Fruit fly (Drosophila melanogaster) whole organism, embryonic: ENCODE measurements around the gene Arp2.
A peak's percentile ranks its signal among the peaks of the same experiment; 100 is the strongest.

Experiments used
- Bgb ChIP-seq: fragments of 200-800 bp; sonication (Bioruptor generic); IDR thresholded peaks from 2 replicates; pipeline ENCODE4 v1.3.6; 2022; ENCODE audit warnings: missing biosample characterization, missing genetic modification characterization; ENCODE audit not compliant: partially characterized antibody
- CG10147 ChIP-seq: fragments of 200-800 bp; sonication (Bioruptor generic); optimal IDR thresholded peaks from 2 replicates; lab custom pipeline; 2019; ENCODE audit warnings: missing biosample characterization, mild to moderate bottlenecking, missing genetic modification characterization, moderate library complexity
- CG11085 ChIP-seq: fragments of 200-800 bp; sonication (Bioruptor generic); IDR thresholded peaks from 2 replicates; pipeline ENCODE4 v1.3.6; 2022; ENCODE audit warnings: missing biosample characterization, missing genetic modification characterization
- CG11723 ChIP-seq: fragments of 200-800 bp; sonication (Bioruptor generic); optimal IDR thresholded peaks from 2 replicates; lab custom pipeline; 2017; ENCODE audit warnings: missing biosample characterization, mild to moderate bottlenecking, missing genetic modification characterization
- CG1602 ChIP-seq: fragments of 200-800 bp; sonication (Bioruptor generic); optimal IDR thresholded peaks from 3 replicates; lab custom pipeline; 2016; ENCODE audit warnings: missing biosample characterization, missing genetic modification characterization
- CG1603 ChIP-seq: fragments of 200-800 bp; sonication (Bioruptor generic); optimal IDR thresholded peaks from 2 replicates; lab custom pipeline; 2019; ENCODE audit warnings: missing biosample characterization, mild to moderate bottlenecking, missing genetic modification characterization, moderate library complexity
- CG17385 ChIP-seq: fragments of 200-800 bp; sonication (Bioruptor generic); optimal IDR thresholded peaks from 3 replicates; lab custom pipeline; 2018; ENCODE audit warnings: missing biosample characterization, mild to moderate bottlenecking, missing genetic modification characterization
- CG30403 ChIP-seq: fragments of 200-800 bp; sonication (Bioruptor generic); optimal IDR thresholded peaks from 3 replicates; lab custom pipeline; 2016; ENCODE audit warnings: missing biosample characterization, missing genetic modification characterization
- CG3163 ChIP-seq: fragments of 200-800 bp; sonication (Bioruptor generic); optimal IDR thresholded peaks from 3 replicates; lab custom pipeline; 2016; ENCODE audit warnings: missing biosample characterization, missing genetic modification characterization
- CG3281 ChIP-seq: fragments of 200-800 bp; sonication (Bioruptor generic); optimal IDR thresholded peaks from 3 replicates; lab custom pipeline; 2017; ENCODE audit warnings: missing biosample characterization, mild to moderate bottlenecking, missing genetic modification characterization
- CG34376 ChIP-seq: fragments of 200-800 bp; sonication (Bioruptor generic); optimal IDR thresholded peaks from 2 replicates; lab custom pipeline; 2018; ENCODE audit warnings: missing biosample characterization, mild to moderate bottlenecking, missing genetic modification characterization
- CG6765 ChIP-seq: fragments of 200-800 bp; sonication (Bioruptor generic); optimal IDR thresholded peaks from 3 replicates; lab custom pipeline; 2017; ENCODE audit warnings: missing biosample characterization, mild to moderate bottlenecking, missing genetic modification characterization
- CG6791 ChIP-seq: fragments of 200-800 bp; sonication (Bioruptor generic); IDR thresholded peaks from 3 replicates; pipeline ENCODE4 v1.3.6; 2022; ENCODE audit warnings: missing biosample characterization, missing genetic modification characterization; ENCODE audit not compliant: partially characterized antibody
- CG7556 ChIP-seq: fragments of 200-800 bp; sonication (Bioruptor generic); optimal IDR thresholded peaks from 2 replicates; lab custom pipeline; 2017; ENCODE audit warnings: missing biosample characterization, mild to moderate bottlenecking, missing genetic modification characterization
- CG7928 ChIP-seq: fragments of 200-800 bp; sonication (Bioruptor generic); optimal IDR thresholded peaks from 2 replicates; lab custom pipeline; 2017; ENCODE audit warnings: missing biosample characterization, mild to moderate bottlenecking, missing genetic modification characterization
- CG8944 ChIP-seq: fragments of 200-800 bp; sonication (Bioruptor generic); optimal IDR thresholded peaks from 3 replicates; lab custom pipeline; 2016; ENCODE audit warnings: missing biosample characterization, missing genetic modification characterization
- CG9215 ChIP-seq: fragments of 200-800 bp; sonication (Bioruptor generic); IDR thresholded peaks from 2 replicates; pipeline ENCODE4 v1.3.6; 2022; ENCODE audit warnings: missing biosample characterization, missing genetic modification characterization
- CG9609 ChIP-seq: fragments of 200-800 bp; sonication (Bioruptor generic); optimal IDR thresholded peaks from 3 replicates; lab custom pipeline; 2016; ENCODE audit warnings: missing biosample characterization, missing genetic modification characterization
- CkIIα-i1 ChIP-seq: fragments of 200-800 bp; sonication (Bioruptor generic); IDR thresholded peaks from 2 replicates; pipeline ENCODE4 v1.3.6; 2022; ENCODE audit warnings: missing biosample characterization, missing genetic modification characterization
- CoRest ChIP-seq: fragments of 200-800 bp; sonication (Bioruptor generic); optimal IDR thresholded peaks from 3 replicates; lab custom pipeline; 2018; ENCODE audit warnings: missing biosample characterization, mild to moderate bottlenecking, missing genetic modification characterization, moderate library complexity
- Dek ChIP-seq: fragments of 200-800 bp; sonication (Bioruptor generic); optimal IDR thresholded peaks from 3 replicates; lab custom pipeline; 2019; ENCODE audit warnings: missing biosample characterization, mild to moderate bottlenecking, missing genetic modification characterization, moderate library complexity
- Dll ChIP-seq: fragments of 200-800 bp; sonication (Bioruptor generic); IDR thresholded peaks from 4 replicates; pipeline ENCODE4 v1.3.6; 2022; ENCODE audit warnings: missing biosample characterization, missing genetic modification characterization; ENCODE audit not compliant: partially characterized antibody
- Fer3 ChIP-seq: fragments of 200-800 bp; sonication (Bioruptor generic); optimal IDR thresholded peaks from 2 replicates; lab custom pipeline; 2018; ENCODE audit warnings: missing biosample characterization, mild to moderate bottlenecking, missing genetic modification characterization, moderate library complexity
- Lhr ChIP-seq: fragments of 200-800 bp; sonication (Bioruptor generic); optimal IDR thresholded peaks from 3 replicates; lab custom pipeline; 2017; ENCODE audit warnings: mild to moderate bottlenecking, missing biosample characterization, missing genetic modification reagents, missing genetic modification characterization
- MBD-R2 ChIP-seq: fragments of 200-800 bp; sonication (Bioruptor generic); IDR thresholded peaks from 2 replicates; pipeline ENCODE4 v1.3.6; 2022; ENCODE audit warnings: missing biosample characterization, missing genetic modification characterization
- NK7.1 ChIP-seq: fragments of 200-800 bp; sonication (Bioruptor generic); optimal IDR thresholded peaks from 3 replicates; lab custom pipeline; 2016; ENCODE audit warnings: missing biosample characterization, missing genetic modification characterization
- Oli ChIP-seq: fragments of 200-800 bp; sonication (Bioruptor generic); optimal IDR thresholded peaks from 2 replicates; lab custom pipeline; 2018; ENCODE audit warnings: missing biosample characterization, mild to moderate bottlenecking, missing genetic modification characterization, moderate library complexity
- al ChIP-seq: fragments of 200-800 bp; sonication (Bioruptor generic); IDR thresholded peaks from 2 replicates; pipeline ENCODE4 v1.3.6; 2022; ENCODE audit warnings: missing biosample characterization, missing genetic modification characterization
- ase ChIP-seq: fragments of 200-800 bp; sonication (Bioruptor generic); IDR thresholded peaks from 3 replicates; pipeline ENCODE4 v1.3.6; 2022; ENCODE audit warnings: missing biosample characterization, missing genetic modification characterization
- cato ChIP-seq: fragments of 200-800 bp; sonication (Bioruptor generic); optimal IDR thresholded peaks from 2 replicates; lab custom pipeline; 2016; ENCODE audit warnings: missing biosample characterization, missing genetic modification characterization, borderline replicate concordance
- chif ChIP-seq, 2 experiments: fragments of 200-800 bp; sonication (Bioruptor generic); optimal IDR thresholded peaks; 3 replicates each; lab custom pipeline; 2016; ENCODE audit warnings: missing biosample characterization in 2 of 2, missing genetic modification characterization in 2 of 2
- cwo ChIP-seq: fragments of 200-800 bp; sonication (Bioruptor generic); optimal IDR thresholded peaks from 3 replicates; lab custom pipeline; 2017; ENCODE audit warnings: missing biosample characterization, missing genetic modification characterization, mild to moderate bottlenecking, moderate library complexity, missing genetic modification reagents
- dm ChIP-seq: fragments of 200-800 bp; sonication (Bioruptor generic); optimal IDR thresholded peaks from 3 replicates; lab custom pipeline; 2016; ENCODE audit warnings: missing biosample characterization, missing genetic modification characterization
- fd3F ChIP-seq: fragments of 200-800 bp; sonication (Bioruptor generic); optimal IDR thresholded peaks from 2 replicates; lab custom pipeline; 2018; ENCODE audit warnings: missing biosample characterization, mild to moderate bottlenecking, missing genetic modification characterization, moderate library complexity
- fru ChIP-seq: fragments of >200 bp; optimal IDR thresholded peaks from 2 replicates; lab custom pipeline; 2017
- fu2 ChIP-seq: fragments of 200-800 bp; sonication (Bioruptor generic); optimal IDR thresholded peaks from 2 replicates; lab custom pipeline; 2016; ENCODE audit warnings: missing biosample characterization, missing genetic modification characterization
- gem ChIP-seq: fragments of 200-800 bp; sonication (Bioruptor generic); optimal IDR thresholded peaks from 2 replicates; lab custom pipeline; 2019; ENCODE audit warnings: missing biosample characterization, mild to moderate bottlenecking, missing genetic modification characterization, moderate library complexity
- lmd ChIP-seq: fragments of 200-800 bp; sonication (Bioruptor generic); IDR thresholded peaks from 2 replicates; pipeline ENCODE4 v1.3.6; 2022; ENCODE audit warnings: missing biosample characterization, missing genetic modification characterization
- nerfin-1 ChIP-seq: fragments of 200-800 bp; sonication (Bioruptor generic); optimal IDR thresholded peaks from 3 replicates; lab custom pipeline; 2019; ENCODE audit warnings: missing biosample characterization, mild to moderate bottlenecking, missing genetic modification characterization, moderate library complexity
- otp ChIP-seq: fragments of 200-800 bp; sonication (Bioruptor generic); IDR thresholded peaks from 3 replicates; pipeline ENCODE4, ENCODE4 v1.3.6; 2022; ENCODE audit warnings: missing biosample characterization, missing genetic modification characterization
- peb ChIP-seq: fragments of 200-800 bp; sonication (Bioruptor generic); IDR thresholded peaks from 2 replicates; pipeline ENCODE4 v1.3.6; 2022; ENCODE audit warnings: missing biosample characterization, missing genetic modification characterization
- pros ChIP-seq: fragments of 200-800 bp; sonication (Bioruptor generic); optimal IDR thresholded peaks from 3 replicates; lab custom pipeline; 2019; ENCODE audit warnings: missing biosample characterization, mild to moderate bottlenecking, missing genetic modification characterization, moderate library complexity
- repo ChIP-seq: fragments of 200-800 bp; sonication (Bioruptor generic); optimal IDR thresholded peaks from 2 replicates; lab custom pipeline; 2016; ENCODE audit warnings: missing biosample characterization, missing genetic modification characterization
- row ChIP-seq: fragments of 200-800 bp; sonication (Bioruptor generic); IDR thresholded peaks from 3 replicates; pipeline ENCODE4 v1.3.6; 2022; ENCODE audit warnings: missing biosample characterization, missing genetic modification characterization
- sim ChIP-seq: fragments of 200-800 bp; sonication (Bioruptor generic); IDR thresholded peaks from 2 replicates; pipeline ENCODE4 v1.3.6; 2022; ENCODE audit warnings: missing biosample characterization, missing genetic modification characterization
- slp2 ChIP-seq: fragments of 200-800 bp; sonication (Bioruptor generic); optimal IDR thresholded peaks from 2 replicates; lab custom pipeline; 2016; ENCODE audit warnings: missing biosample characterization, missing genetic modification characterization
- ssp ChIP-seq: fragments of 200-800 bp; sonication (Bioruptor generic); IDR thresholded peaks from 2 replicates; pipeline ENCODE4 v1.3.6; 2022; ENCODE audit warnings: missing biosample characterization, missing genetic modification characterization
- unpg ChIP-seq: fragments of 200-800 bp; sonication (Bioruptor generic); optimal IDR thresholded peaks from 3 replicates; lab custom pipeline; 2018; ENCODE audit warnings: missing biosample characterization, mild to moderate bottlenecking, missing genetic modification characterization, moderate library complexity
- usp ChIP-seq: fragments of >200 bp; optimal IDR thresholded peaks from 2 replicates; lab custom pipeline; 2017; ENCODE audit warnings: missing biosample characterization, missing genetic modification characterization
- vfl ChIP-seq: fragments of 200-800 bp; sonication (Bioruptor generic); optimal IDR thresholded peaks from 2 replicates; lab custom pipeline; 2016; ENCODE audit warnings: missing biosample characterization, missing genetic modification characterization

Arp2 gene

dm6 chrX:16552567-16552966 is 1.2 kb downstream of the Arp2 start (continued):
- peak; percentile 85 for TF ChIP-seq CoRest (tag; lab: Kevin White, UChicago)
- TF ChIP-seq CG34376 (GFP tag; lab: Kevin White, UChicago): peak; percentile 90
- TF ChIP-seq Dek (tag; lab: Kevin White, UChicago): peak; percentile 80
- no peak for TF ChIP-seq dm
- 0 out of 2 replicates have a peak, but pooled peaks have one; percentile 19 for TF ChIP-seq peb (GFP tag; lab: Robert Waterston, UW)
- peak; percentile 90 for TF ChIP-seq unpg (GFP tag; lab: Kevin White, UChicago)
- TF ChIP-seq MBD-R2: peak; percentile 47
- TF ChIP-seq cato (GFP tag; lab: Kevin White, UChicago): peak; percentile 42
- TF ChIP-seq ssp (GFP tag; lab: Robert Waterston, UW): peak; percentile 19; the same call in 1 of the 2 replicates
- no peak for TF ChIP-seq CG6791 (GFP tag; lab: Robert Waterston, UW)
- peak; percentile 24 for TF ChIP-seq CG7928
- TF ChIP-seq vfl (GFP tag; lab: Kevin White, UChicago): peak; percentile 42
- peak; percentile 69; the same call in 1 of the 2 replicates for TF ChIP-seq sim
- peak; percentile 42 for TF ChIP-seq Lhr (GFP tag; lab: Kevin White, UChicago)
- no peak for TF ChIP-seq Bgb (GFP tag; lab: Robert Waterston, UW)
- TF ChIP-seq CG9609 (GFP tag; lab: Kevin White, UChicago): peak; percentile 58
- TF ChIP-seq ase (GFP tag; lab: Robert Waterston, UW): peak; percentile 67
- peak; percentile 87 for TF ChIP-seq CG30403
- TF ChIP-seq repo (GFP tag; lab: Kevin White, UChicago): no peak
- peak; percentile 32 to 36 for TF ChIP-seq chif (GFP tag; optimal IDR thresholded peaks at IDR 0.05; lab: Kevin White, UChicago)
- TF ChIP-seq Fer3 (tag; lab: Kevin White, UChicago): peak; percentile 83
- peak; percentile 32 for TF ChIP-seq nerfin-1 (tag; lab: Kevin White, UChicago)
- peak; percentile 63; the same call in 1 of the 3 replicates for TF ChIP-seq otp (GFP tag; lab: Robert Waterston, UW)
- peak; percentile 71 for TF ChIP-seq CG10147 (GFP tag; lab: Kevin White, UChicago)
- no peak for TF ChIP-seq CG9215 (GFP tag; lab: Robert Waterston, UW)
- peak; percentile 87 for TF ChIP-seq CG3281 (GFP tag; lab: Kevin White, UChicago)
- TF ChIP-seq CG7556 (GFP tag; lab: Kevin White, UChicago): peak; percentile 89
- peak; percentile 78 for TF ChIP-seq fd3F (GFP tag; lab: Kevin White, UChicago)
- peak; percentile 40 for TF ChIP-seq fu2 (GFP tag; lab: Kevin White, UChicago)
- TF ChIP-seq usp: no peak
- TF ChIP-seq CG3163 (GFP tag; lab: Kevin White, UChicago): no peak
- TF ChIP-seq pros (GFP tag; lab: Kevin White, UChicago): no peak
- TF ChIP-seq CG1602: peak; percentile 79
- TF ChIP-seq CG8944 (GFP tag; lab: Kevin White, UChicago): peak; percentile 44
- TF ChIP-seq Dll (GFP tag; lab: Robert Waterston, UW): 0 out of 4 replicates have a peak, but pooled peaks have one; percentile 15
- peak; percentile 56; the same call in 1 of the 2 replicates for TF ChIP-seq CG11085
- TF ChIP-seq CG17385 (GFP tag; lab: Kevin White, UChicago): no peak
- peak; percentile 67 for TF ChIP-seq CG11723 (GFP tag; lab: Kevin White, UChicago)
- peak; percentile 76; the same call in 1 of the 2 replicates for TF ChIP-seq lmd
- TF ChIP-seq CkIIα-i1 (GFP tag; lab: Robert Waterston, UW): 0 out of 2 replicates have a peak, but pooled peaks have one; percentile 12
- peak; percentile 73 for TF ChIP-seq CG1603
- no peak for TF ChIP-seq fru
- TF ChIP-seq slp2: no peak
- TF ChIP-seq Oli: peak; percentile 84
- peak; percentile 82 for TF ChIP-seq row (GFP tag; lab: Robert Waterston, UW)
- TF ChIP-seq cwo (GFP tag; lab: Kevin White, UChicago): peak; percentile 77
- TF ChIP-seq al (GFP tag; lab: Robert Waterston, UW): peak; percentile 51; the same call in 1 of the 2 replicates
- peak; percentile 74 for TF ChIP-seq CG6765 (GFP tag; lab: Kevin White, UChicago)
- peak; percentile 91 for TF ChIP-seq gem (tag; lab: Kevin White, UChicago)
- peak; percentile 17 for TF ChIP-seq NK7.1 (GFP tag; lab: Kevin White, UChicago)
